Worm (Caenorhabditis elegans) whole organism, early embryonic: ENCODE results near the gene mig-18.

Source experiments
- ama-1 ChIP-seq: fragments of 150-350 bp; optimal IDR thresholded peaks from 2 replicates; lab custom pipeline; 2014
- ceh-36 ChIP-seq: sonication (generic microtip); optimal IDR thresholded peaks from 2 replicates; lab custom pipeline; 2016; ENCODE audit warnings: missing genetic modification characterization, inconsistent platforms, missing compliant biosample characterization
- ets-7 ChIP-seq: sonication (generic microtip); optimal IDR thresholded peaks from 2 replicates; lab custom pipeline; 2016; ENCODE audit warnings: missing genotype, missing genetic modification characterization, missing compliant biosample characterization
- hnd-1 ChIP-seq: sonication (generic microtip); optimal IDR thresholded peaks from 2 replicates; lab custom pipeline; 2016; ENCODE audit warnings: missing genetic modification characterization, missing compliant biosample characterization
- pes-1 ChIP-seq: fragments of 200-800 bp; sonication (Bioruptor generic); IDR thresholded peaks from 2 replicates; pipeline ENCODE4 v1.3.6; 2022; ENCODE audit warnings: missing genetic modification reagents, missing genetic modification characterization, missing compliant biosample characterization
- scrt-1 ChIP-seq: fragments of 200-800 bp; sonication (Bioruptor generic); IDR thresholded peaks from 2 replicates; pipeline ENCODE4 v1.3.6; 2022; ENCODE audit warnings: missing genetic modification characterization, missing compliant biosample characterization
- sea-1 ChIP-seq: fragments of 200-800 bp; sonication (Bioruptor generic); conservative IDR thresholded peaks from 2 replicates; pipeline ENCODE4 v1.3.6; 2022; ENCODE audit warnings: missing genetic modification characterization, missing compliant biosample characterization
- tbx-11 ChIP-seq: fragments of 200-800 bp; sonication (Bioruptor generic); IDR thresholded peaks from 2 replicates; pipeline ENCODE4 v1.3.6; 2022; ENCODE audit warnings: missing genetic modification characterization, missing compliant biosample characterization
- tra-4 ChIP-seq: sonication (generic microtip); optimal IDR thresholded peaks from 2 replicates; lab custom pipeline; 2017; ENCODE audit warnings: missing genetic modification characterization, missing compliant biosample characterization

DNA sequence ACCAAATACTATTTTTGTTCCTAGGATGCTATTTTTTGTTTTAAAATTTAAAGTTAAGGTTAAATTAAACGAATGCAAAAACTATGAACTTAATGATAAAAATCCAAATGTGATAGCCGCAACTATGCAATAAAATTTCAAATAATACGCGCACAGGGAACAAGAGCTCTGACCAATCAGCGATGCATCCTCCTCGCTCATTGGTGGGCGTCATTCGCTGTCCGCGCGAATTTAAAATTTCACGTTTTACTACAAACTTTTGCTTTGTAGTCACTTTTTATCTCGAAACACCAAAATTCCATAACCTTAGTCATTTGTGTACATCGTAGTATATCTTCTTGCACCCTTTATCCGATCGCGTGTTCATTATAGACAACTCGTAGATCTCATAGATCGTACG, 19.9 kb upstream of the mig-18 start:
- no peak for TF ChIP-seq sea-1 (GFP tag; lab: Robert Waterston, UW)
- no peak for TF ChIP-seq scrt-1 (GFP tag; lab: Robert Waterston, UW)
- TF ChIP-seq tbx-11 (GFP tag; lab: Robert Waterston, UW) = no peak
- TF ChIP-seq hnd-1 (tag; lab: Kevin White, UChicago) = no peak
- TF ChIP-seq ama-1 (lab: Kevin White, UChicago) = no peak
- no peak for TF ChIP-seq ets-7
- no peak for TF ChIP-seq ceh-36
- TF ChIP-seq tra-4 (tag; lab: Kevin White, UChicago) = no peak
- TF ChIP-seq pes-1 (GFP tag; lab: Robert Waterston, UW) = no peak
